Fruit fly (Drosophila melanogaster): ENCODE data around the gene CG32241.

Gene CG32241

dm6 chr3L:4447229-4447628 lies 19.2 kb downstream of the CG32241 start:
- TF ChIP-seq ovo (GFP tag; optimal IDR thresholded peaks at IDR 0.05) (no peak), CG11617 (GFP tag; optimal IDR thresholded peaks at IDR 0.05) (no peak), CG7045 (GFP tag; optimal IDR thresholded peaks at IDR 0.05) (no peak), Crg-1 (GFP tag; optimal IDR thresholded peaks at IDR 0.05) (no peak), toe (GFP tag; optimal IDR thresholded peaks at IDR 0.05) (no peak), Mnt (GFP tag; optimal IDR thresholded peaks at IDR 0.05) (no peak), Hr96 (GFP tag; optimal IDR thresholded peaks at IDR 0.05) (no peak), CG14711 (tag; optimal IDR thresholded peaks at IDR 0.05) (no peak)

- TF ChIP-seq toe (GFP tag; optimal IDR thresholded peaks at IDR 0.05) (no peak), pad (GFP tag; optimal IDR thresholded peaks at IDR 0.05) (no peak), cic (GFP tag; optimal IDR thresholded peaks at IDR 0.05) (no peak), CG33017 (tag; optimal IDR thresholded peaks at IDR 0.05) (no peak), Mnt (GFP tag; optimal IDR thresholded peaks at IDR 0.05) (no peak), CG7101 (tag; optimal IDR thresholded peaks at IDR 0.05) (no peak), CG7045 (GFP tag; optimal IDR thresholded peaks at IDR 0.05) (no peak), CG1620 (GFP tag; optimal IDR thresholded peaks at IDR 0.05) (no peak), CG5204 (GFP tag; optimal IDR thresholded peaks at IDR 0.05) (no peak), kay (GFP tag; ENCODE audit: borderline replicate concordance) (no peak), tj (GFP tag; optimal IDR thresholded peaks at IDR 0.05) (no peak), CG11617 (GFP tag; optimal IDR thresholded peaks at IDR 0.05) (no peak), cnc (optimal IDR thresholded peaks at IDR 0.05) (no peak), ovo (GFP tag; optimal IDR thresholded peaks at IDR 0.05) (no peak), bab1 (GFP tag; optimal IDR thresholded peaks at IDR 0.05) (no peak), Clk (GFP tag; optimal IDR thresholded peaks at IDR 0.05) (no peak), CG14711 (tag; optimal IDR thresholded peaks at IDR 0.05) (no peak)
Measured at dm6 chr3L:4446273-4446672, 20.2 kb downstream of the CG32241 start, which contains the start of gene CG12607. TSS of gene CG12607 (plus strand) at chr3L:4446573.

- TF ChIP-seq CG5204 (GFP tag; optimal IDR thresholded peaks at IDR 0.05) (no peak), kay (GFP tag; ENCODE audit: borderline replicate concordance) (peak; percentile 27)
Measured at dm6 chr3L:4445824-4446223, 20.6 kb downstream of the CG32241 start.

dm6 chr3L:4442168-4442567 lies 24.3 kb downstream of the CG32241 start:
- TF ChIP-seq ovo (GFP tag; optimal IDR thresholded peaks at IDR 0.05), result no peak
- TF ChIP-seq cnc (optimal IDR thresholded peaks at IDR 0.05), result no peak
- no peak for TF ChIP-seq CG12768 (GFP tag; optimal IDR thresholded peaks at IDR 0.05)
- TF ChIP-seq cic (GFP tag; optimal IDR thresholded peaks at IDR 0.05), result no peak
- TF ChIP-seq CG11617 (GFP tag; optimal IDR thresholded peaks at IDR 0.05), result no peak
- no peak for TF ChIP-seq CG7101 (tag; optimal IDR thresholded peaks at IDR 0.05)
- TF ChIP-seq Clk (GFP tag; optimal IDR thresholded peaks at IDR 0.05), result no peak
- no peak for TF ChIP-seq pad (GFP tag; optimal IDR thresholded peaks at IDR 0.05)
- no peak for TF ChIP-seq CG1620 (GFP tag; optimal IDR thresholded peaks at IDR 0.05)
- TF ChIP-seq Hr96 (GFP tag; optimal IDR thresholded peaks at IDR 0.05), result no peak
- TF ChIP-seq CG5204 (GFP tag; optimal IDR thresholded peaks at IDR 0.05), result no peak

dm6 chr3L:4440153-4440552 lies 26.3 kb downstream of the CG32241 start:
- TF ChIP-seq CG7045 (GFP tag; optimal IDR thresholded peaks at IDR 0.05) (no peak), Crg-1 (GFP tag; optimal IDR thresholded peaks at IDR 0.05) (no peak), CG5204 (GFP tag; optimal IDR thresholded peaks at IDR 0.05) (no peak)

- TF ChIP-seq CG5204 (GFP tag; optimal IDR thresholded peaks at IDR 0.05) (no peak), Crg-1 (GFP tag; optimal IDR thresholded peaks at IDR 0.05) (no peak), cnc (optimal IDR thresholded peaks at IDR 0.05) (no peak), cic (GFP tag; optimal IDR thresholded peaks at IDR 0.05) (no peak), CG1620 (GFP tag; optimal IDR thresholded peaks at IDR 0.05) (no peak), kay (GFP tag; ENCODE audit: borderline replicate concordance) (no peak), CG11617 (GFP tag; optimal IDR thresholded peaks at IDR 0.05) (no peak), CG14711 (tag; optimal IDR thresholded peaks at IDR 0.05) (no peak), bab1 (GFP tag; optimal IDR thresholded peaks at IDR 0.05) (no peak), Hr96 (GFP tag; optimal IDR thresholded peaks at IDR 0.05) (no peak), CG7101 (tag; optimal IDR thresholded peaks at IDR 0.05) (no peak)
Measured at dm6 chr3L:4436421-4436820, 30.0 kb downstream of the CG32241 start, which contains the start of gene CG15021. TSS of gene CG15021 (plus strand) at chr3L:4436721.

- TF ChIP-seq bab1 (GFP tag; optimal IDR thresholded peaks at IDR 0.05) (no peak), CG7045 (GFP tag; optimal IDR thresholded peaks at IDR 0.05) (no peak), Mnt (GFP tag; optimal IDR thresholded peaks at IDR 0.05) (no peak), cnc (optimal IDR thresholded peaks at IDR 0.05) (no peak), kay (GFP tag; ENCODE audit: borderline replicate concordance) (no peak), cic (GFP tag; optimal IDR thresholded peaks at IDR 0.05) (no peak), ovo (GFP tag; optimal IDR thresholded peaks at IDR 0.05) (no peak), CG5204 (GFP tag; optimal IDR thresholded peaks at IDR 0.05) (no peak), Clk (GFP tag; optimal IDR thresholded peaks at IDR 0.05) (no peak), tj (GFP tag; optimal IDR thresholded peaks at IDR 0.05) (no peak), Hr96 (GFP tag; optimal IDR thresholded peaks at IDR 0.05) (no peak), CG33017 (tag; optimal IDR thresholded peaks at IDR 0.05) (no peak), toe (GFP tag; optimal IDR thresholded peaks at IDR 0.05) (no peak), Crg-1 (GFP tag; optimal IDR thresholded peaks at IDR 0.05) (no peak), CG14711 (tag; optimal IDR thresholded peaks at IDR 0.05) (no peak), pad (GFP tag; optimal IDR thresholded peaks at IDR 0.05) (no peak), CG11617 (GFP tag; optimal IDR thresholded peaks at IDR 0.05) (no peak), CG12768 (GFP tag; optimal IDR thresholded peaks at IDR 0.05) (no peak), CG7101 (tag; optimal IDR thresholded peaks at IDR 0.05) (no peak)
Measured at dm6 chr3L:4431111-4431730, 35.2 kb downstream of the CG32241 start.
